Fruit fly (Drosophila melanogaster) whole organism, prepupa: ENCODE data around the gene CG3402.

Experiments used
- CG6163 ChIP-seq: fragments of 200-800 bp; sonication (Bioruptor generic); IDR thresholded peaks from 3 replicates; pipeline ENCODE4 v1.3.6; 2022; ENCODE audit warnings: missing biosample characterization, missing genetic modification characterization
- CG6276 ChIP-seq: fragments of 200-800 bp; sonication (Bioruptor generic); optimal IDR thresholded peaks from 2 replicates; lab custom pipeline; 2017; ENCODE audit warnings: missing biosample characterization, mild to moderate bottlenecking, missing genetic modification characterization
- CG6792 ChIP-seq: fragments of 200-800 bp; sonication (Bioruptor generic); optimal IDR thresholded peaks from 3 replicates; lab custom pipeline; 2016; ENCODE audit warnings: missing biosample characterization, missing genetic modification characterization
- CG8632 ChIP-seq: fragments of 200-800 bp; sonication (Bioruptor generic); optimal IDR thresholded peaks from 3 replicates; lab custom pipeline; 2016; ENCODE audit warnings: missing biosample characterization, missing genetic modification characterization
- Eip78C ChIP-seq: fragments of 200-800 bp; sonication (Bioruptor generic); peaks from one replicate; lab custom pipeline; 2016; ENCODE audit warnings: missing biosample characterization, missing genetic modification characterization
- Hr38 ChIP-seq: sonication (Bioruptor generic); optimal IDR thresholded peaks from 2 replicates; lab custom pipeline; 2016; ENCODE audit warnings: missing biosample characterization, missing genetic modification characterization
- fkh ChIP-seq: fragments of 200-800 bp; sonication (Bioruptor generic); optimal IDR thresholded peaks from 3 replicates; lab custom pipeline; 2017; ENCODE audit warnings: missing biosample characterization, mild to moderate bottlenecking, missing genetic modification characterization, moderate library complexity

DNA sequence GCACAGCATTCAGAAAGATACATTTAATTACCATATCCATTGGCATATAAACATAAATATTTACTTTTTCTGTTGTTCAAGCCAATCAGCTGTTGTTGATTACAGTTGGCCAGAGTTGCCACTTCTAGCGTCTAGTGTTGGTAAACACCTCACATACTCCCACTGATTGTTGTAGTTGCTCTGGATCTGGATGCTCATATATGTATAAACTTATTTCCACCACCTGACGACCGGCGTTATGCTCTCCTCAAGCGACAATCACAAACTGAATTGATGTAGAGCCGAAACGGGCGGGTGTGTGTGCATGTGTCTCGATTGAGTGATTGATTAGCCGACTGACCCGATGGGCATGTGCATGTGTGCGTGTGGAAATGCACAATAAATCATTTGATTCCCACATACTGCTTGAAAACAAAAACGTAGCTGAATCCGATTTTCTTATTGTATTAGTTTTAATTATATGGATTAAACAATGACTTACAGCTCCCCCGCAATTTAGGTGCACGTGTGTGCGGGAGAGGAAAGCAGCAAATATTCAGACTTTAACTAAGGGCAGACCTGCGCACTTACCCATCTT is 29.2 kb upstream of the CG3402 start:
- TF ChIP-seq CG6163 (GFP tag; lab: Robert Waterston, UW) = no peak
- no peak for TF ChIP-seq CG6276 (GFP tag; lab: Kevin White, UChicago)
- peak; percentile 97 for TF ChIP-seq fkh (GFP tag; lab: Kevin White, UChicago)
- TF ChIP-seq Eip78C (GFP tag; lab: Kevin White, UChicago) = peak; percentile 62
- TF ChIP-seq CG8632 (GFP tag; lab: Kevin White, UChicago) = no peak
- TF ChIP-seq CG6792 = peak; percentile 39
- TF ChIP-seq Hr38 (GFP tag; lab: Kevin White, UChicago) = no peak
